Worm (Caenorhabditis elegans) whole organism, L4 larva: ENCODE measurements around the gene F59E11.5.

Experiments used
- aly-2 ChIP-seq: sonication (generic microtip); optimal IDR thresholded peaks from 2 replicates; lab custom pipeline; 2018; ENCODE audit warnings: missing biosample characterization, missing genetic modification characterization
- ceh-82 ChIP-seq: sonication (generic microtip); optimal IDR thresholded peaks from 2 replicates; lab custom pipeline; 2017; ENCODE audit warnings: missing biosample characterization, missing genetic modification characterization
- sdz-12 ChIP-seq: fragments of 200-800 bp; sonication (Bioruptor generic); optimal IDR thresholded peaks from 2 replicates; lab custom pipeline; 2018; ENCODE audit warnings: mild to moderate bottlenecking, missing genetic modification characterization, missing compliant biosample characterization
- skn-1 ChIP-seq: fragments of 150-350 bp; optimal IDR thresholded peaks from 2 replicates; lab custom pipeline; 2014; ENCODE audit warnings: missing biosample characterization, missing genetic modification characterization

- TF ChIP-seq sdz-12 (GFP tag; lab: Kevin White, UChicago) (no peak), ceh-82 (tag; lab: Kevin White, UChicago) (no peak), skn-1 (no peak), aly-2 (tag; lab: Kevin White, UChicago) (no peak)
Observed at ce11 chrV:9001175-9001574, 6.3 kb downstream of the F59E11.5 start, which contains the start of gene F59E11.2.
